Fruit fly (Drosophila melanogaster) whole organism, embryonic: ENCODE results near the gene Ing5.

Source experiments
- Atf6 ChIP-seq: fragments of 200-800 bp; sonication (Bioruptor generic); IDR thresholded peaks from 2 replicates; pipeline ENCODE4 v1.3.6; 2022; ENCODE audit warnings: missing biosample characterization, missing genetic modification characterization
- BEAF-32 ChIP-seq: fragments of 200-800 bp; sonication (Bioruptor generic); optimal IDR thresholded peaks from 3 replicates; lab custom pipeline; 2017; ENCODE audit warnings: missing biosample characterization, missing genetic modification characterization, mild to moderate bottlenecking, moderate library complexity, missing genetic modification reagents
- Bgb ChIP-seq: fragments of 200-800 bp; sonication (Bioruptor generic); IDR thresholded peaks from 2 replicates; pipeline ENCODE4 v1.3.6; 2022; ENCODE audit warnings: missing biosample characterization, missing genetic modification characterization; ENCODE audit not compliant: partially characterized antibody
- CG1024 ChIP-seq: fragments of 200-800 bp; sonication (Bioruptor generic); IDR thresholded peaks from 2 replicates; pipeline ENCODE4 v1.3.6; 2022; ENCODE audit warnings: missing biosample characterization, missing genetic modification characterization
- CG10267 ChIP-seq: fragments of 200-800 bp; sonication (Bioruptor generic); optimal IDR thresholded peaks from 2 replicates; lab custom pipeline; 2018; ENCODE audit warnings: missing biosample characterization, mild to moderate bottlenecking, missing genetic modification characterization, moderate library complexity
- CG10274 ChIP-seq: fragments of 200-800 bp; sonication (Bioruptor generic); optimal IDR thresholded peaks from 3 replicates; lab custom pipeline; 2017; ENCODE audit warnings: missing biosample characterization, mild to moderate bottlenecking, missing genetic modification characterization
- CG10462 ChIP-seq: fragments of 200-800 bp; sonication (Bioruptor generic); optimal IDR thresholded peaks from 2 replicates; lab custom pipeline; 2016; ENCODE audit warnings: missing biosample characterization, missing genetic modification characterization
- CG10654 ChIP-seq: fragments of 200-800 bp; sonication (Bioruptor generic); optimal IDR thresholded peaks from 2 replicates; lab custom pipeline; 2016; ENCODE audit warnings: missing biosample characterization, missing genetic modification characterization
- CG11560 ChIP-seq: fragments of 200-800 bp; sonication (Bioruptor generic); IDR thresholded peaks from 3 replicates; pipeline ENCODE4 v1.3.6; 2022; ENCODE audit warnings: missing biosample characterization, missing genetic modification characterization
- CG12942 ChIP-seq: fragments of 200-800 bp; sonication (Bioruptor generic); optimal IDR thresholded peaks from 3 replicates; lab custom pipeline; 2016; ENCODE audit warnings: missing biosample characterization, missing genetic modification characterization
- CG3281 ChIP-seq: fragments of 200-800 bp; sonication (Bioruptor generic); optimal IDR thresholded peaks from 3 replicates; lab custom pipeline; 2017; ENCODE audit warnings: missing biosample characterization, mild to moderate bottlenecking, missing genetic modification characterization
- CG34376 ChIP-seq: fragments of 200-800 bp; sonication (Bioruptor generic); optimal IDR thresholded peaks from 2 replicates; lab custom pipeline; 2018; ENCODE audit warnings: missing biosample characterization, mild to moderate bottlenecking, missing genetic modification characterization
- CG43689 ChIP-seq: fragments of 200-800 bp; sonication (Bioruptor generic); IDR thresholded peaks from 2 replicates; pipeline ENCODE4 v1.3.6; 2022; ENCODE audit warnings: missing biosample characterization, missing genetic modification characterization
- CG8924 ChIP-seq: fragments of 200-800 bp; optimal IDR thresholded peaks from 3 replicates; lab custom pipeline; 2019; ENCODE audit warnings: missing biosample characterization, mild to moderate bottlenecking, missing genetic modification characterization, moderate library complexity
- Dip3 ChIP-seq: fragments of 200-800 bp; sonication (Bioruptor generic); optimal IDR thresholded peaks from 3 replicates; lab custom pipeline; 2016; ENCODE audit warnings: missing biosample characterization, missing genetic modification characterization
- Dll ChIP-seq: fragments of 200-800 bp; sonication (Bioruptor generic); IDR thresholded peaks from 4 replicates; pipeline ENCODE4 v1.3.6; 2022; ENCODE audit warnings: missing biosample characterization, missing genetic modification characterization; ENCODE audit not compliant: partially characterized antibody
- H2.0 ChIP-seq: fragments of 200-800 bp; sonication (Bioruptor generic); IDR thresholded peaks from 2 replicates; pipeline ENCODE4 v1.3.6; 2022; ENCODE audit warnings: missing biosample characterization, missing genetic modification characterization
- HHEX ChIP-seq: fragments of 200-800 bp; sonication (Bioruptor generic); optimal IDR thresholded peaks from 3 replicates; lab custom pipeline; 2017; ENCODE audit warnings: missing biosample characterization, mild to moderate bottlenecking, missing genetic modification characterization, missing genetic modification reagents
- HLH4C ChIP-seq: fragments of 200-800 bp; sonication (Bioruptor generic); IDR thresholded peaks from 3 replicates; pipeline ENCODE4 v1.3.6; 2022; ENCODE audit warnings: missing biosample characterization, missing genetic modification characterization; ENCODE audit not compliant: partially characterized antibody
- Mad ChIP-seq: fragments of 200-800 bp; sonication (Bioruptor generic); optimal IDR thresholded peaks from 2 replicates; lab custom pipeline; 2016; ENCODE audit warnings: missing biosample characterization, missing genetic modification characterization
- Mes4 ChIP-seq: fragments of 200-800 bp; sonication (Bioruptor generic); optimal IDR thresholded peaks from 2 replicates; lab custom pipeline; 2016; ENCODE audit warnings: missing biosample characterization, missing genetic modification characterization
- PHDP ChIP-seq: fragments of 200-800 bp; sonication (Bioruptor generic); optimal IDR thresholded peaks from 3 replicates; lab custom pipeline; 2018; ENCODE audit warnings: missing biosample characterization, mild to moderate bottlenecking, missing genetic modification characterization, moderate library complexity
- Pdp1 ChIP-seq, 2 experiments: fragments of 200-800 bp; sonication (Bioruptor generic); optimal IDR thresholded peaks; 3 replicates each; lab custom pipeline; 2016; ENCODE audit warnings: missing biosample characterization in 2 of 2, missing genetic modification characterization in 2 of 2, mild to moderate bottlenecking in 1 of 2, moderate library complexity in 1 of 2
- Xbp1 ChIP-seq: fragments of 200-800 bp; sonication (Bioruptor generic); optimal IDR thresholded peaks from 3 replicates; lab custom pipeline; 2016; ENCODE audit warnings: missing biosample characterization, mild to moderate bottlenecking, missing genetic modification characterization
- al ChIP-seq: fragments of 200-800 bp; sonication (Bioruptor generic); IDR thresholded peaks from 2 replicates; pipeline ENCODE4 v1.3.6; 2022; ENCODE audit warnings: missing biosample characterization, missing genetic modification characterization
- amos ChIP-seq: fragments of 200-800 bp; sonication (Bioruptor generic); IDR thresholded peaks from 2 replicates; pipeline ENCODE4 v1.3.6; 2022; ENCODE audit warnings: missing biosample characterization, missing genetic modification characterization; ENCODE audit not compliant: partially characterized antibody
- ap ChIP-seq: fragments of 200-800 bp; sonication (Bioruptor generic); IDR thresholded peaks from 2 replicates; pipeline ENCODE4 v1.3.6; 2022; ENCODE audit warnings: missing biosample characterization, missing genetic modification characterization
- ase ChIP-seq: fragments of 200-800 bp; sonication (Bioruptor generic); IDR thresholded peaks from 3 replicates; pipeline ENCODE4 v1.3.6; 2022; ENCODE audit warnings: missing biosample characterization, missing genetic modification characterization
- ash1 ChIP-seq: fragments of 200-800 bp; sonication (Bioruptor generic); optimal IDR thresholded peaks from 2 replicates; lab custom pipeline; 2018; ENCODE audit warnings: missing biosample characterization, mild to moderate bottlenecking, missing genetic modification characterization
- cad ChIP-seq: fragments of >200 bp; optimal IDR thresholded peaks from 2 replicates; lab custom pipeline; 2017; ENCODE audit warnings: missing biosample characterization, missing genetic modification characterization
- caup ChIP-seq: fragments of 200-800 bp; sonication (Bioruptor generic); optimal IDR thresholded peaks from 3 replicates; lab custom pipeline; 2017; ENCODE audit warnings: missing biosample characterization, mild to moderate bottlenecking, missing genetic modification characterization, moderate library complexity; ENCODE audit not compliant: severe bottlenecking
- esg ChIP-seq: fragments of 200-800 bp; sonication (Bioruptor generic); conservative IDR thresholded peaks from 2 replicates; pipeline ENCODE4 v1.3.6; 2022; ENCODE audit warnings: missing biosample characterization, missing genetic modification characterization
- ewg ChIP-seq: fragments of 200-800 bp; sonication (Bioruptor generic); optimal IDR thresholded peaks from 3 replicates; lab custom pipeline; 2017; ENCODE audit warnings: mild to moderate bottlenecking, missing biosample characterization, missing genetic modification reagents, missing genetic modification characterization
- gem ChIP-seq: fragments of 200-800 bp; sonication (Bioruptor generic); optimal IDR thresholded peaks from 2 replicates; lab custom pipeline; 2019; ENCODE audit warnings: missing biosample characterization, mild to moderate bottlenecking, missing genetic modification characterization, moderate library complexity
- grau ChIP-seq: fragments of 200-800 bp; optimal IDR thresholded peaks from 3 replicates; lab custom pipeline; 2019; ENCODE audit warnings: missing biosample characterization, mild to moderate bottlenecking, missing genetic modification characterization, moderate library complexity
- gsb ChIP-seq: fragments of 200-800 bp; sonication (Bioruptor generic); IDR thresholded peaks from 2 replicates; pipeline ENCODE4 v1.3.6; 2022; ENCODE audit warnings: missing biosample characterization, missing genetic modification characterization
- lola ChIP-seq, 3 experiments: fragments of >200 bp in 2 of 3; fragments of 200-800 bp in 1 of 3; sonication (Bioruptor generic) in 1 of 3; optimal IDR thresholded peaks; 2 replicates each; lab custom pipeline; 2017 to 2019; ENCODE audit warnings: missing biosample characterization in 3 of 3, missing genetic modification characterization in 3 of 3, mild to moderate bottlenecking in 1 of 3, moderate library complexity in 1 of 3
- pfk ChIP-seq: fragments of 200-800 bp; sonication (Bioruptor generic); optimal IDR thresholded peaks from 2 replicates; lab custom pipeline; 2018; ENCODE audit warnings: missing biosample characterization, mild to moderate bottlenecking, missing genetic modification characterization, moderate library complexity
- phol ChIP-seq: fragments of 200-800 bp; sonication (Bioruptor generic); optimal IDR thresholded peaks from 3 replicates; lab custom pipeline; 2018; ENCODE audit warnings: missing biosample characterization, mild to moderate bottlenecking, missing genetic modification characterization, moderate library complexity
- pnt ChIP-seq: fragments of 200-800 bp; sonication (Bioruptor generic); optimal IDR thresholded peaks from 3 replicates; lab custom pipeline; 2016; ENCODE audit warnings: missing biosample characterization, missing genetic modification characterization
- repo ChIP-seq: fragments of 200-800 bp; sonication (Bioruptor generic); optimal IDR thresholded peaks from 2 replicates; lab custom pipeline; 2016; ENCODE audit warnings: missing biosample characterization, missing genetic modification characterization
- schlank ChIP-seq: fragments of 200-800 bp; sonication (Bioruptor generic); optimal IDR thresholded peaks from 2 replicates; lab custom pipeline; 2018; ENCODE audit warnings: missing biosample characterization, mild to moderate bottlenecking, missing genetic modification characterization
- slp2 ChIP-seq: fragments of 200-800 bp; sonication (Bioruptor generic); optimal IDR thresholded peaks from 2 replicates; lab custom pipeline; 2016; ENCODE audit warnings: missing biosample characterization, missing genetic modification characterization
- sqz ChIP-seq: fragments of 200-800 bp; sonication (Bioruptor generic); optimal IDR thresholded peaks from 3 replicates; lab custom pipeline; 2018; ENCODE audit warnings: missing biosample characterization, mild to moderate bottlenecking, missing genetic modification characterization
- stc ChIP-seq: fragments of 200-800 bp; sonication (Bioruptor generic); IDR thresholded peaks from 2 replicates; pipeline ENCODE4 v1.3.6; 2022; ENCODE audit warnings: missing biosample characterization, missing genetic modification characterization
- stwl ChIP-seq: fragments of 200-800 bp; sonication (Bioruptor generic); optimal IDR thresholded peaks from 3 replicates; lab custom pipeline; 2018; ENCODE audit warnings: missing biosample characterization, mild to moderate bottlenecking, missing genetic modification characterization, moderate library complexity
- tio ChIP-seq: fragments of 200-800 bp; sonication (Bioruptor generic); optimal IDR thresholded peaks from 2 replicates; lab custom pipeline; 2017; ENCODE audit warnings: missing biosample characterization, missing genetic modification characterization, inconsistent platforms
- tup ChIP-seq: fragments of 200-800 bp; sonication (Bioruptor generic); optimal IDR thresholded peaks from 2 replicates; lab custom pipeline; 2016; ENCODE audit warnings: missing biosample characterization, mild to moderate bottlenecking, missing genetic modification characterization, moderate library complexity
- vfl ChIP-seq: fragments of 200-800 bp; sonication (Bioruptor generic); optimal IDR thresholded peaks from 2 replicates; lab custom pipeline; 2016; ENCODE audit warnings: missing biosample characterization, missing genetic modification characterization
- wek ChIP-seq: fragments of 200-800 bp; sonication (Bioruptor generic); optimal IDR thresholded peaks from 3 replicates; lab custom pipeline; 2018; ENCODE audit warnings: missing biosample characterization, mild to moderate bottlenecking, missing genetic modification characterization, moderate library complexity

The Ing5 gene

DNA sequence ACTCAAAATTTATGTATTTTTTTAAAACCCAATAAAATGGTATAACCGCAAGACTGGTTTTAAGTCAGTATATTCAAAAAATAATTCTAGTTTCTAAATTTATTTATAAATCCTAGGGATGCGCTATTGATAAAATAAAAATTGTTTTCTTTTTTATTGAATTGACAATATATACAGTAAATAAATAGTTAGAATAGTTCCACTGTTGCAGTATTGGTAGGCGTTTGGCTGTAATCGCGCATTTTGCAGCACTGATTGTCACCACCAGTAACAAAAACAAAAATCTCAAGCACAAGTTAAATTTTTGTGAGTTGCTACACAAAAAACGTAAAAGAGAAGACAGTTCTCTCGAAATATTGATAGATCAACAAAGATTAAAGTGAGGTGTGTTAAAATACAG is 18.2 kb downstream of the Ing5 start, which contains the start of gene CG31855 (continued):
- no peak; the same call in 1 of the 2 replicates for TF ChIP-seq amos (GFP tag; lab: Robert Waterston, UW)
- TF ChIP-seq stwl (tag; lab: Kevin White, UChicago), result peak; percentile 55
- peak; percentile 84 for TF ChIP-seq CG3281 (GFP tag; lab: Kevin White, UChicago)
- TF ChIP-seq Mad (GFP tag; lab: Kevin White, UChicago), result peak; percentile 76
- peak; percentile 39 for TF ChIP-seq slp2 (GFP tag; lab: Kevin White, UChicago)
- TF ChIP-seq CG10267 (tag; lab: Kevin White, UChicago), result peak; percentile 96
- TF ChIP-seq al (GFP tag; lab: Robert Waterston, UW), result peak; percentile 61
- TF ChIP-seq ewg (GFP tag; lab: Kevin White, UChicago), result peak; percentile 68
- peak; percentile 22 for TF ChIP-seq wek (GFP tag; lab: Kevin White, UChicago)
- peak; percentile 85 for TF ChIP-seq gem
- no peak for TF ChIP-seq HLH4C (GFP tag; lab: Robert Waterston, UW)
- TF ChIP-seq Dll (GFP tag; lab: Robert Waterston, UW), result no peak
- TF ChIP-seq pnt (GFP tag; lab: Kevin White, UChicago), result peak; percentile 47
- peak; percentile 76 for TF ChIP-seq CG10654 (GFP tag; lab: Kevin White, UChicago)
- peak; percentile 87 for TF ChIP-seq caup
- peak; percentile 78 for TF ChIP-seq H2.0 (GFP tag; lab: Robert Waterston, UW)
- TF ChIP-seq CG43689 (GFP tag; lab: Robert Waterston, UW), result peak; percentile 39; the same call in 1 of the 2 replicates
- peak; percentile 70 for TF ChIP-seq phol (tag; lab: Kevin White, UChicago)
- TF ChIP-seq ap (GFP tag; lab: Robert Waterston, UW), result peak; percentile 60
- peak; percentile 89 for TF ChIP-seq Atf6 (GFP tag; lab: Robert Waterston, UW)
- TF ChIP-seq BEAF-32, result peak; percentile 18
- peak; percentile 49 for TF ChIP-seq Mes4 (GFP tag; lab: Kevin White, UChicago)
- TF ChIP-seq pfk (GFP tag; lab: Kevin White, UChicago), result peak; percentile 59
- TF ChIP-seq CG10462, result peak; percentile 74
- TF ChIP-seq tup (GFP tag; lab: Kevin White, UChicago), result peak; percentile 67
- TF ChIP-seq CG34376, result peak; percentile 90
- peak; percentile 69; the same call in 1 of the 2 replicates for TF ChIP-seq CG1024
- peak; percentile 81 for TF ChIP-seq PHDP
- peak; percentile 49; the same call in 1 of the 2 replicates for TF ChIP-seq Bgb
- TF ChIP-seq stc (GFP tag; lab: Robert Waterston, UW), result peak; percentile 76
- no peak for TF ChIP-seq repo (GFP tag; lab: Kevin White, UChicago)
- TF ChIP-seq sqz (GFP tag; lab: Kevin White, UChicago), result peak; percentile 58
- TF ChIP-seq schlank (tag; lab: Kevin White, UChicago), result peak; percentile 61
- TF ChIP-seq esg (GFP tag; lab: Robert Waterston, UW), result peak; percentile 52
- TF ChIP-seq vfl, result peak; percentile 80
- peak; percentile 77 for TF ChIP-seq HHEX (GFP tag; lab: Kevin White, UChicago)
- TF ChIP-seq tio, result no peak
- TF ChIP-seq Pdp1 (GFP tag; optimal IDR thresholded peaks at IDR 0.05; lab: Kevin White, UChicago), result peak; percentile 71 to 79
- peak; percentile 86 for TF ChIP-seq ase (GFP tag; lab: Robert Waterston, UW)
- TF ChIP-seq CG12942 (GFP tag; lab: Kevin White, UChicago), result peak; percentile 82
- TF ChIP-seq CG10274 (GFP tag; lab: Kevin White, UChicago), result no peak
- TF ChIP-seq CG11560 (tag; lab: Robert Waterston, UW), result no peak
- peak; percentile 51 for TF ChIP-seq Dip3
- TF ChIP-seq Xbp1, result peak; percentile 90
- peak; percentile 83 for TF ChIP-seq grau
- peak in 1 of 3 experiments; percentile 58 for TF ChIP-seq lola (GFP tag; optimal IDR thresholded peaks at IDR 0.05; lab: Kevin White, UChicago)
- TF ChIP-seq cad (GFP tag; lab: Kevin White, UChicago), result no peak
- peak; percentile 52; the same call in 1 of the 2 replicates for TF ChIP-seq gsb (GFP tag; lab: Robert Waterston, UW)
- TF ChIP-seq ash1 (GFP tag; lab: Kevin White, UChicago), result no peak
- TF ChIP-seq CG8924 (tag; lab: Kevin White, UChicago), result peak; percentile 82
